Fruit fly (Drosophila melanogaster) Kc167 (cell line): Measurements from ENCODE around the gene CG13784.

Experiments used
- Myc ChIP-seq: fragments of >200 bp; optimal IDR thresholded peaks from 2 replicates; lab custom pipeline; 2017; ENCODE audit warnings: missing external identifiers
- h ChIP-seq: fragments of >200 bp; optimal IDR thresholded peaks from 3 replicates; lab custom pipeline; 2018; ENCODE audit warnings: missing external identifiers
- insv ChIP-seq: fragments of >200 bp; optimal IDR thresholded peaks from 3 replicates; lab custom pipeline; 2018; ENCODE audit warnings: missing external identifiers
- psq ChIP-seq: fragments of >200 bp; optimal IDR thresholded peaks from 2 replicates; lab custom pipeline; 2017; ENCODE audit warnings: missing external identifiers
- ttk ChIP-seq: sonication (Bioruptor generic); optimal IDR thresholded peaks from 2 replicates; lab custom pipeline; 2017; ENCODE audit warnings: missing external identifiers

DNA sequence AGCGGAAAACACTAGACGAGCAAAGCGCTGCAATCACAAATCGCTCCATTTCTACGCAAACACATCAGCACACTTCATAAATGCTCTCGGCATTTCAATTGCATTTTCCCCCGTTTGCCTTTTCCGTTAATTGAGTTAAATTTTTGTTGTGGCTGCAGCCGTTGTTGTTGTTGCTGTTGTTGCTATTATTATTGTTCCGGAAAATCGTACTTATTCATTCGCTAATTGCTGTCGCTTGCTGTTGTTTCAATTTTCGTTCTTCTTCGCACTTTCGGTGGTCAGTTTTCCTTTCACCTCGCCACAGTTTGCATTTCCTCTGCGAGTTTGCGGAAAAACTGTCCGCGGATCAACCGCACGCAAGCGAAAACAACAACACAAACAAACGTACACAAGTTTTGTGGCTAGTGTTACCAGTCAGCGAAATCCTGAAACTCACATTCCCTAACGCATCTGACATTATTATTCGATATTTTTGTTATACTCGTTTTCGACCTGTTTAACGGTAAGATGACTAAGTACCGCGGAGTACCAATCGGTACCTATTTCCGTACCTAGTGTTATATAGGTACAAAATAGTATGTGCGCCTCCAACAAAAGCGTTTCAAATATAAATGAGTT is at the start of gene CG13784:
- TF ChIP-seq psq, result no peak
- TF ChIP-seq ttk, result no peak
- no peak for TF ChIP-seq h
- no peak for TF ChIP-seq Myc (lab: Kevin White, UChicago)
- TF ChIP-seq insv (lab: Kevin White, UChicago), result no peak
